Fruit fly (Drosophila melanogaster) whole organism, adult: ENCODE data around the gene CG17121.

ENCODE experiments used
- CG11617 ChIP-seq: fragments of 200-800 bp; sonication (Bioruptor generic); optimal IDR thresholded peaks from 2 replicates; lab custom pipeline; 2017; ENCODE audit warnings: mild to moderate bottlenecking, missing biosample characterization, missing genetic modification reagents, missing genetic modification characterization
- CG5204 ChIP-seq: fragments of 200-800 bp; sonication (Bioruptor generic); optimal IDR thresholded peaks from 2 replicates; lab custom pipeline; 2016; ENCODE audit warnings: missing biosample characterization, missing genetic modification characterization
- Mnt ChIP-seq: fragments of 200-800 bp; sonication (Bioruptor generic); optimal IDR thresholded peaks from 2 replicates; lab custom pipeline; 2016; ENCODE audit warnings: missing biosample characterization, mild to moderate bottlenecking, missing genetic modification characterization

- TF ChIP-seq CG5204 (GFP tag; lab: Kevin White, UChicago): no peak
- no peak for TF ChIP-seq Mnt (GFP tag; lab: Kevin White, UChicago)
- no peak for TF ChIP-seq CG11617
Measured at dm6 chr3R:23043690-23044089, 4.3 kb downstream of the CG17121 start, which contains the start of gene CG13837.
